Fruit fly (Drosophila melanogaster) whole organism, embryonic: ENCODE measurements around the gene CG4424.

Experiments
- Ada2b ChIP-seq: fragments of 200-800 bp; sonication (Bioruptor generic); IDR thresholded peaks from 2 replicates; pipeline ENCODE4 v1.3.6; 2022; ENCODE audit warnings: missing biosample characterization, missing genetic modification characterization
- Bteb2 ChIP-seq: fragments of 200-800 bp; sonication (Bioruptor generic); optimal IDR thresholded peaks from 2 replicates; lab custom pipeline; 2016; ENCODE audit warnings: missing biosample characterization, missing genetic modification characterization
- CG10147 ChIP-seq: fragments of 200-800 bp; sonication (Bioruptor generic); optimal IDR thresholded peaks from 2 replicates; lab custom pipeline; 2019; ENCODE audit warnings: missing biosample characterization, mild to moderate bottlenecking, missing genetic modification characterization, moderate library complexity
- CG10274 ChIP-seq: fragments of 200-800 bp; sonication (Bioruptor generic); optimal IDR thresholded peaks from 3 replicates; lab custom pipeline; 2017; ENCODE audit warnings: missing biosample characterization, mild to moderate bottlenecking, missing genetic modification characterization
- CG10462 ChIP-seq: fragments of 200-800 bp; sonication (Bioruptor generic); optimal IDR thresholded peaks from 2 replicates; lab custom pipeline; 2016; ENCODE audit warnings: missing biosample characterization, missing genetic modification characterization
- CG11085 ChIP-seq: fragments of 200-800 bp; sonication (Bioruptor generic); IDR thresholded peaks from 2 replicates; pipeline ENCODE4 v1.3.6; 2022; ENCODE audit warnings: missing biosample characterization, missing genetic modification characterization
- CG11560 ChIP-seq: fragments of 200-800 bp; sonication (Bioruptor generic); IDR thresholded peaks from 3 replicates; pipeline ENCODE4 v1.3.6; 2022; ENCODE audit warnings: missing biosample characterization, missing genetic modification characterization
- CG11696 ChIP-seq: fragments of 200-800 bp; sonication (Bioruptor generic); IDR thresholded peaks from 2 replicates; pipeline ENCODE4 v1.3.6; 2022; ENCODE audit warnings: missing biosample characterization, missing genetic modification characterization
- CG12299 ChIP-seq: fragments of 200-800 bp; sonication (Bioruptor generic); optimal IDR thresholded peaks from 2 replicates; lab custom pipeline; 2018; ENCODE audit warnings: missing biosample characterization, mild to moderate bottlenecking, missing genetic modification characterization
- CG12769 ChIP-seq: fragments of 200-800 bp; sonication (Bioruptor generic); optimal IDR thresholded peaks from 2 replicates; lab custom pipeline; 2019; ENCODE audit warnings: missing biosample characterization, mild to moderate bottlenecking, missing genetic modification characterization, moderate library complexity
- CG13296 ChIP-seq: fragments of 200-800 bp; sonication (Bioruptor generic); optimal IDR thresholded peaks from 3 replicates; lab custom pipeline; 2018; ENCODE audit warnings: missing biosample characterization, mild to moderate bottlenecking, missing genetic modification characterization
- CG13424 ChIP-seq: fragments of 200-800 bp; sonication (Bioruptor generic); optimal IDR thresholded peaks from 2 replicates; lab custom pipeline; 2019; ENCODE audit warnings: missing biosample characterization, mild to moderate bottlenecking, missing genetic modification characterization, moderate library complexity
- CG14014 ChIP-seq: fragments of 200-800 bp; sonication (Bioruptor generic); IDR thresholded peaks from 2 replicates; pipeline ENCODE4 v1.3.6; 2022; ENCODE audit warnings: missing biosample characterization, missing genetic modification characterization
- CG14860 ChIP-seq: fragments of 200-800 bp; sonication (Bioruptor generic); IDR thresholded peaks from 3 replicates; pipeline ENCODE4 v1.3.6; 2022; ENCODE audit warnings: missing biosample characterization, missing genetic modification characterization; ENCODE audit not compliant: partially characterized antibody
- CG17385 ChIP-seq: fragments of 200-800 bp; sonication (Bioruptor generic); optimal IDR thresholded peaks from 3 replicates; lab custom pipeline; 2018; ENCODE audit warnings: missing biosample characterization, mild to moderate bottlenecking, missing genetic modification characterization
- CG6254 ChIP-seq: fragments of 200-800 bp; sonication (Bioruptor generic); optimal IDR thresholded peaks from 3 replicates; lab custom pipeline; 2017; ENCODE audit warnings: mild to moderate bottlenecking, missing biosample characterization, missing genetic modification reagents, missing genetic modification characterization
- CG6683 ChIP-seq: fragments of 200-800 bp; sonication (Bioruptor generic); optimal IDR thresholded peaks from 2 replicates; lab custom pipeline; 2017; ENCODE audit warnings: missing biosample characterization, mild to moderate bottlenecking, missing genetic modification characterization, missing genetic modification reagents
- CG8290 ChIP-seq, 3 experiments: fragments of 200-800 bp; sonication (Bioruptor generic); optimal IDR thresholded peaks; 2 replicates each; lab custom pipeline; 2016 to 2019; ENCODE audit warnings: missing biosample characterization in 3 of 3, missing genetic modification characterization in 3 of 3, mild to moderate bottlenecking in 2 of 3, moderate library complexity in 1 of 3
- CHES-1-like ChIP-seq: fragments of 200-800 bp; sonication (Bioruptor generic); optimal IDR thresholded peaks from 2 replicates; lab custom pipeline; 2016; ENCODE audit warnings: missing biosample characterization, missing genetic modification characterization
- CTCF ChIP-seq: fragments of 200-800 bp; sonication (Bioruptor generic); optimal IDR thresholded peaks from 2 replicates; lab custom pipeline; 2017; ENCODE audit warnings: missing biosample characterization, mild to moderate bottlenecking, missing genetic modification characterization, moderate library complexity
- Camta ChIP-seq: fragments of 200-800 bp; sonication (Bioruptor generic); optimal IDR thresholded peaks from 2 replicates; lab custom pipeline; 2016; ENCODE audit warnings: missing biosample characterization, missing genetic modification characterization
- CrebB ChIP-seq: fragments of 200-800 bp; sonication (Bioruptor generic); optimal IDR thresholded peaks from 3 replicates; lab custom pipeline; 2018; ENCODE audit warnings: missing biosample characterization, mild to moderate bottlenecking, missing genetic modification characterization
- D19A ChIP-seq: fragments of 200-800 bp; optimal IDR thresholded peaks from 3 replicates; lab custom pipeline; 2019; ENCODE audit warnings: missing biosample characterization, mild to moderate bottlenecking, missing genetic modification characterization, moderate library complexity
- HLH3B ChIP-seq: fragments of 200-800 bp; sonication (Bioruptor generic); IDR thresholded peaks from 2 replicates; pipeline ENCODE4 v1.3.6; 2022; ENCODE audit warnings: missing biosample characterization, missing genetic modification characterization
- HmgZ ChIP-seq: fragments of 200-800 bp; sonication (Bioruptor generic); optimal IDR thresholded peaks from 2 replicates; lab custom pipeline; 2018; ENCODE audit warnings: missing biosample characterization, mild to moderate bottlenecking, missing genetic modification characterization
- MTF-1 ChIP-seq: fragments of 200-800 bp; sonication (Bioruptor generic); optimal IDR thresholded peaks from 2 replicates; lab custom pipeline; 2018; ENCODE audit warnings: missing biosample characterization, mild to moderate bottlenecking, missing genetic modification characterization, borderline replicate concordance
- Med ChIP-seq: fragments of 200-800 bp; sonication (Bioruptor generic); peaks from one replicate; lab custom pipeline; 2016; ENCODE audit warnings: missing biosample characterization, missing genetic modification characterization, mild to moderate bottlenecking, inconsistent platforms, moderate library complexity
- Optix ChIP-seq: fragments of 200-800 bp; sonication (Bioruptor generic); IDR thresholded peaks from 3 replicates; pipeline ENCODE4 v1.3.6; 2022; ENCODE audit warnings: missing biosample characterization, missing genetic modification characterization
- Sry-δ ChIP-seq: fragments of 200-800 bp; sonication (Bioruptor generic); optimal IDR thresholded peaks from 2 replicates; lab custom pipeline; 2016; ENCODE audit warnings: missing biosample characterization, missing genetic modification characterization
- abd-A ChIP-seq: fragments of 200-800 bp; sonication (Bioruptor generic); optimal IDR thresholded peaks from 3 replicates; lab custom pipeline; 2019; ENCODE audit warnings: missing biosample characterization, mild to moderate bottlenecking, missing genetic modification characterization, moderate library complexity
- ara ChIP-seq: fragments of 200-800 bp; sonication (Bioruptor generic); IDR thresholded peaks from 2 replicates; pipeline ENCODE4 v1.3.6; 2022; ENCODE audit warnings: missing biosample characterization, missing genetic modification characterization
- caup ChIP-seq: fragments of 200-800 bp; sonication (Bioruptor generic); optimal IDR thresholded peaks from 3 replicates; lab custom pipeline; 2017; ENCODE audit warnings: missing biosample characterization, mild to moderate bottlenecking, missing genetic modification characterization, moderate library complexity; ENCODE audit not compliant: severe bottlenecking
- dan ChIP-seq: fragments of 200-800 bp; sonication (Bioruptor generic); IDR thresholded peaks from 2 replicates; pipeline ENCODE4 v1.3.6; 2022; ENCODE audit warnings: missing biosample characterization, missing genetic modification characterization
- exex ChIP-seq: fragments of 200-800 bp; sonication (Bioruptor generic); optimal IDR thresholded peaks from 4 replicates; lab custom pipeline; 2018; ENCODE audit warnings: missing biosample characterization, mild to moderate bottlenecking, missing genetic modification characterization, moderate library complexity
- gce ChIP-seq: fragments of 200-800 bp; sonication (Bioruptor generic); IDR thresholded peaks from 3 replicates; pipeline ENCODE4 v1.3.6; 2022; ENCODE audit warnings: missing biosample characterization, missing genetic modification characterization
- kni ChIP-seq: fragments of 200-800 bp; sonication (Bioruptor generic); optimal IDR thresholded peaks from 3 replicates; lab custom pipeline; 2017; ENCODE audit warnings: mild to moderate bottlenecking, missing biosample characterization, missing genetic modification reagents, missing genetic modification characterization
- lola ChIP-seq, 3 experiments: fragments of >200 bp in 2 of 3; fragments of 200-800 bp in 1 of 3; sonication (Bioruptor generic) in 1 of 3; optimal IDR thresholded peaks; 2 replicates each; lab custom pipeline; 2017 to 2019; ENCODE audit warnings: missing biosample characterization in 3 of 3, missing genetic modification characterization in 3 of 3, mild to moderate bottlenecking in 1 of 3, moderate library complexity in 1 of 3
- mam ChIP-seq: fragments of 200-800 bp; sonication (Bioruptor generic); optimal IDR thresholded peaks from 3 replicates; lab custom pipeline; 2016; ENCODE audit warnings: missing biosample characterization, missing genetic modification characterization
- pnt ChIP-seq: fragments of 200-800 bp; sonication (Bioruptor generic); optimal IDR thresholded peaks from 3 replicates; lab custom pipeline; 2016; ENCODE audit warnings: missing biosample characterization, missing genetic modification characterization

CG4424 gene

dm6 chr3R:20031043-20031763 lies 3.4 kb upstream of the CG4424 start, which contains the start of gene trem (continued):
- TF ChIP-seq CG11696 (GFP tag; lab: Robert Waterston, UW) (no peak), mam (GFP tag; lab: Kevin White, UChicago) (peak; percentile 73), Camta (peak; percentile 40), HLH3B (GFP tag; lab: Robert Waterston, UW) (no peak; the same call in 1 of the 2 replicates), caup (peak; percentile 58), CG11085 (peak; percentile 56), ara (no peak), MTF-1 (no peak), Ada2b (peak; percentile 39), lola (GFP tag; optimal IDR thresholded peaks at IDR 0.05; lab: Kevin White, UChicago) (peak in 1 of 3 experiments; percentile 86), CG11560 (peak; percentile 61; the same call in 2 of the 3 replicates), CrebB (tag; lab: Kevin White, UChicago) (no peak), CG13424 (peak; percentile 80), CHES-1-like (peak; percentile 28), kni (GFP tag; lab: Kevin White, UChicago) (no peak), CG6683 (peak; percentile 13), CG8290 (GFP tag; optimal IDR thresholded peaks at IDR 0.05; lab: Kevin White, UChicago) (peak; percentile 49), CG8290 (tag; optimal IDR thresholded peaks at IDR 0.05; lab: Kevin White, UChicago) (no peak), dan (GFP tag; lab: Robert Waterston, UW) (no peak), D19A (no peak), gce (GFP tag; lab: Robert Waterston, UW) (no peak), CG12299 (tag; lab: Kevin White, UChicago) (peak; percentile 25), CG6254 (GFP tag; lab: Kevin White, UChicago) (no peak), CG14014 (GFP tag; lab: Robert Waterston, UW) (peak; percentile 30; the same call in 1 of the 2 replicates), CG10274 (GFP tag; lab: Kevin White, UChicago) (peak; percentile 38), CTCF (GFP tag; lab: Kevin White, UChicago) (no peak), exex (tag; lab: Kevin White, UChicago) (no peak), CG10147 (GFP tag; lab: Kevin White, UChicago) (peak; percentile 51), pnt (GFP tag; lab: Kevin White, UChicago) (peak; percentile 61), CG10462 (GFP tag; lab: Kevin White, UChicago) (peak; percentile 65), CG12769 (tag; lab: Kevin White, UChicago) (no peak), abd-A (tag; lab: Kevin White, UChicago) (no peak), CG14860 (no peak), Optix (GFP tag; lab: Robert Waterston, UW) (no peak), HmgZ (tag; lab: Kevin White, UChicago) (peak; percentile 18), CG13296 (GFP tag; lab: Kevin White, UChicago) (peak; percentile 41), Sry-δ (GFP tag; lab: Kevin White, UChicago) (no peak), CG17385 (GFP tag; lab: Kevin White, UChicago) (peak; percentile 68), Bteb2 (GFP tag; lab: Kevin White, UChicago) (peak; percentile 30), Med (peak; percentile 78)
